Fruit fly (Drosophila melanogaster) whole organism, embryonic: ENCODE results near the gene CG7611.

Experiments used
- Ada2b ChIP-seq: fragments of 200-800 bp; sonication (Bioruptor generic); IDR thresholded peaks from 2 replicates; pipeline ENCODE4 v1.3.6; 2022; ENCODE audit warnings: missing biosample characterization, missing genetic modification characterization
- Aef1 ChIP-seq: fragments of 200-800 bp; sonication (Bioruptor generic); IDR thresholded peaks from 3 replicates; pipeline ENCODE4 v1.3.6; 2022; ENCODE audit warnings: missing biosample characterization, missing genetic modification characterization
- CG1024 ChIP-seq: fragments of 200-800 bp; sonication (Bioruptor generic); IDR thresholded peaks from 2 replicates; pipeline ENCODE4 v1.3.6; 2022; ENCODE audit warnings: missing biosample characterization, missing genetic modification characterization
- CG10462 ChIP-seq: fragments of 200-800 bp; sonication (Bioruptor generic); optimal IDR thresholded peaks from 2 replicates; lab custom pipeline; 2016; ENCODE audit warnings: missing biosample characterization, missing genetic modification characterization
- CG14441 ChIP-seq: fragments of 200-800 bp; sonication (Bioruptor generic); IDR thresholded peaks from 2 replicates; pipeline ENCODE4 v1.3.6; 2022; ENCODE audit warnings: missing biosample characterization, missing genetic modification characterization
- CG15269 ChIP-seq: fragments of 200-800 bp; sonication (Bioruptor generic); optimal IDR thresholded peaks from 2 replicates; lab custom pipeline; 2018; ENCODE audit warnings: missing biosample characterization, mild to moderate bottlenecking, missing genetic modification characterization, moderate library complexity
- CG16815 ChIP-seq: fragments of 200-800 bp; sonication (Bioruptor generic); optimal IDR thresholded peaks from 3 replicates; lab custom pipeline; 2017; ENCODE audit warnings: missing biosample characterization, mild to moderate bottlenecking, missing genetic modification characterization
- CG17802 ChIP-seq: fragments of 200-800 bp; sonication (Bioruptor generic); optimal IDR thresholded peaks from 2 replicates; lab custom pipeline; 2018; ENCODE audit warnings: missing biosample characterization, mild to moderate bottlenecking, missing genetic modification characterization, moderate library complexity
- CG18011 ChIP-seq: fragments of 200-800 bp; sonication (Bioruptor generic); optimal IDR thresholded peaks from 2 replicates; lab custom pipeline; 2017; ENCODE audit warnings: missing biosample characterization, missing genetic modification characterization, mild to moderate bottlenecking, moderate library complexity, missing genotype
- CG18262 ChIP-seq: fragments of 200-800 bp; optimal IDR thresholded peaks from 3 replicates; lab custom pipeline; 2019; ENCODE audit warnings: missing biosample characterization, mild to moderate bottlenecking, missing genetic modification characterization, moderate library complexity
- CG2202 ChIP-seq: fragments of 200-800 bp; sonication (Bioruptor generic); optimal IDR thresholded peaks from 2 replicates; lab custom pipeline; 2018; ENCODE audit warnings: missing biosample characterization, mild to moderate bottlenecking, missing genetic modification characterization
- CG2678 ChIP-seq: fragments of 200-800 bp; sonication (Bioruptor generic); optimal IDR thresholded peaks from 3 replicates; lab custom pipeline; 2019; ENCODE audit warnings: missing biosample characterization, mild to moderate bottlenecking, missing genetic modification characterization, moderate library complexity
- CG2712 ChIP-seq: fragments of 200-800 bp; optimal IDR thresholded peaks from 3 replicates; lab custom pipeline; 2019; ENCODE audit warnings: missing biosample characterization, mild to moderate bottlenecking, missing genetic modification characterization, moderate library complexity
- CG3163 ChIP-seq: fragments of 200-800 bp; sonication (Bioruptor generic); optimal IDR thresholded peaks from 3 replicates; lab custom pipeline; 2016; ENCODE audit warnings: missing biosample characterization, missing genetic modification characterization
- CG4404 ChIP-seq: fragments of 200-800 bp; sonication (Bioruptor generic); IDR thresholded peaks from 2 replicates; pipeline ENCODE4 v1.3.6; 2022; ENCODE audit warnings: missing biosample characterization, missing genetic modification characterization
- CG4617 ChIP-seq: fragments of 200-800 bp; sonication (Bioruptor generic); optimal IDR thresholded peaks from 3 replicates; lab custom pipeline; 2016; ENCODE audit warnings: missing biosample characterization, missing genetic modification characterization, borderline replicate concordance
- CG6175 ChIP-seq: fragments of 200-800 bp; sonication (Bioruptor generic); IDR thresholded peaks from 3 replicates; pipeline ENCODE4 v1.3.6; 2022; ENCODE audit warnings: missing biosample characterization, missing genetic modification characterization
- CG6272 ChIP-seq: fragments of 200-800 bp; sonication (Bioruptor generic); IDR thresholded peaks from 2 replicates; pipeline ENCODE4 v1.3.6; 2022; ENCODE audit warnings: missing biosample characterization, missing genetic modification characterization
- CG7271 ChIP-seq: fragments of 200-800 bp; sonication (Bioruptor generic); optimal IDR thresholded peaks from 2 replicates; lab custom pipeline; 2018; ENCODE audit warnings: missing biosample characterization, mild to moderate bottlenecking, missing genetic modification characterization, moderate library complexity
- CG7745 ChIP-seq: fragments of 200-800 bp; sonication (Bioruptor generic); optimal IDR thresholded peaks from 2 replicates; lab custom pipeline; 2018; ENCODE audit warnings: missing biosample characterization, mild to moderate bottlenecking, missing genetic modification characterization, moderate library complexity
- CG8089 ChIP-seq: fragments of 200-800 bp; sonication (Bioruptor generic); optimal IDR thresholded peaks from 3 replicates; lab custom pipeline; 2016; ENCODE audit warnings: missing biosample characterization, missing genetic modification characterization
- CG9876 ChIP-seq: fragments of 200-800 bp; sonication (Bioruptor generic); optimal IDR thresholded peaks from 2 replicates; lab custom pipeline; 2016; ENCODE audit warnings: missing biosample characterization, missing genetic modification characterization
- CHES-1-like ChIP-seq: fragments of 200-800 bp; sonication (Bioruptor generic); optimal IDR thresholded peaks from 2 replicates; lab custom pipeline; 2016; ENCODE audit warnings: missing biosample characterization, missing genetic modification characterization
- CTCF ChIP-seq: fragments of 200-800 bp; sonication (Bioruptor generic); optimal IDR thresholded peaks from 2 replicates; lab custom pipeline; 2017; ENCODE audit warnings: missing biosample characterization, mild to moderate bottlenecking, missing genetic modification characterization, moderate library complexity
- Dfd ChIP-seq, 2 experiments: fragments of >200 bp; optimal IDR thresholded peaks; 2 replicates each; lab custom pipeline; 2017; ENCODE audit warnings: missing biosample characterization in 2 of 2, missing genetic modification characterization in 2 of 2
- Dip3 ChIP-seq: fragments of 200-800 bp; sonication (Bioruptor generic); optimal IDR thresholded peaks from 3 replicates; lab custom pipeline; 2016; ENCODE audit warnings: missing biosample characterization, missing genetic modification characterization
- Ets97D ChIP-seq: fragments of 200-800 bp; sonication (Bioruptor generic); optimal IDR thresholded peaks from 3 replicates; lab custom pipeline; 2016; ENCODE audit warnings: missing biosample characterization, missing genetic modification characterization
- Fer1 ChIP-seq: fragments of 200-800 bp; sonication (Bioruptor generic); optimal IDR thresholded peaks from 2 replicates; lab custom pipeline; 2017; ENCODE audit warnings: missing biosample characterization, mild to moderate bottlenecking, missing genetic modification characterization
- Meics ChIP-seq: fragments of 200-800 bp; sonication (Bioruptor generic); optimal IDR thresholded peaks from 2 replicates; lab custom pipeline; 2017; ENCODE audit warnings: missing biosample characterization, mild to moderate bottlenecking, missing genetic modification characterization
- Poxn ChIP-seq: fragments of 200-800 bp; sonication (Bioruptor generic); IDR thresholded peaks from 2 replicates; pipeline ENCODE4 v1.3.6; 2022; ENCODE audit warnings: missing biosample characterization, missing genetic modification characterization
- Side ChIP-seq: fragments of 200-800 bp; sonication (Bioruptor generic); optimal IDR thresholded peaks from 2 replicates; lab custom pipeline; 2016; ENCODE audit warnings: missing biosample characterization, missing genetic modification characterization
- Stat92E ChIP-seq, 3 experiments: fragments of >200 bp in 2 of 3; fragments of 200-800 bp in 1 of 3; sonication (Bioruptor generic) in 1 of 3; optimal IDR thresholded peaks; 2 replicates each; lab custom pipeline; 2017 to 2019; ENCODE audit warnings: missing biosample characterization in 3 of 3, missing genetic modification characterization in 3 of 3, mild to moderate bottlenecking in 1 of 3, moderate library complexity in 1 of 3
- az2 ChIP-seq: fragments of 200-800 bp; sonication (Bioruptor generic); optimal IDR thresholded peaks from 3 replicates; lab custom pipeline; 2016; ENCODE audit warnings: missing biosample characterization, missing genetic modification characterization
- br ChIP-seq: fragments of >200 bp; optimal IDR thresholded peaks from 2 replicates; lab custom pipeline; 2017
- cato ChIP-seq: fragments of 200-800 bp; sonication (Bioruptor generic); optimal IDR thresholded peaks from 2 replicates; lab custom pipeline; 2016; ENCODE audit warnings: missing biosample characterization, missing genetic modification characterization, borderline replicate concordance
- da ChIP-seq: fragments of 200-800 bp; sonication (Bioruptor generic); optimal IDR thresholded peaks from 2 replicates; lab custom pipeline; 2016; ENCODE audit warnings: missing biosample characterization, missing genetic modification characterization
- dimm ChIP-seq: fragments of 200-800 bp; sonication (Bioruptor generic); IDR thresholded peaks from 2 replicates; pipeline ENCODE4 v1.3.6; 2022; ENCODE audit warnings: missing biosample characterization, missing genetic modification characterization
- dpn ChIP-seq, 2 experiments: fragments of 200-800 bp; sonication (Bioruptor generic); optimal IDR thresholded peaks; 3 replicates each; lab custom pipeline; 2016; ENCODE audit warnings: missing biosample characterization in 2 of 2, missing genetic modification characterization in 2 of 2
- ems ChIP-seq: fragments of 200-800 bp; sonication (Bioruptor generic); optimal IDR thresholded peaks from 3 replicates; lab custom pipeline; 2016; ENCODE audit warnings: missing biosample characterization, missing genetic modification characterization
- fd102C ChIP-seq: fragments of 200-800 bp; sonication (Bioruptor generic); optimal IDR thresholded peaks from 2 replicates; lab custom pipeline; 2018; ENCODE audit warnings: missing biosample characterization, mild to moderate bottlenecking, missing genetic modification characterization, moderate library complexity
- gce ChIP-seq: fragments of 200-800 bp; sonication (Bioruptor generic); IDR thresholded peaks from 3 replicates; pipeline ENCODE4 v1.3.6; 2022; ENCODE audit warnings: missing biosample characterization, missing genetic modification characterization
- gsb-n ChIP-seq: fragments of 200-800 bp; sonication (Bioruptor generic); optimal IDR thresholded peaks from 3 replicates; lab custom pipeline; 2018; ENCODE audit warnings: missing biosample characterization, mild to moderate bottlenecking, missing genetic modification characterization
- gt ChIP-seq: fragments of 200-800 bp; sonication (Bioruptor generic); IDR thresholded peaks from 2 replicates; pipeline ENCODE4 v1.3.6; 2022; ENCODE audit warnings: missing biosample characterization, missing genetic modification characterization
- hkb ChIP-seq, 2 experiments: fragments of 200-800 bp in 1 of 2; fragments of >200 bp in 1 of 2; sonication (Bioruptor generic) in 1 of 2; IDR thresholded peaks in 1 of 2; optimal IDR thresholded peaks in 1 of 2; 2 replicates each; pipeline versions ENCODE4 v1.3.6 to Lab custom; 2017 to 2022; ENCODE audit warnings: missing biosample characterization in 1 of 2, missing genetic modification characterization in 1 of 2
- lbe ChIP-seq: fragments of 200-800 bp; sonication (Bioruptor generic); optimal IDR thresholded peaks from 2 replicates; lab custom pipeline; 2016; ENCODE audit warnings: missing biosample characterization, mild to moderate bottlenecking, missing genetic modification characterization
- lmd ChIP-seq: fragments of 200-800 bp; sonication (Bioruptor generic); IDR thresholded peaks from 2 replicates; pipeline ENCODE4 v1.3.6; 2022; ENCODE audit warnings: missing biosample characterization, missing genetic modification characterization
- luna ChIP-seq: fragments of 200-800 bp; sonication (Bioruptor generic); optimal IDR thresholded peaks from 2 replicates; lab custom pipeline; 2016; ENCODE audit warnings: missing biosample characterization, missing genetic modification characterization
- mirr ChIP-seq: fragments of 200-800 bp; sonication (Bioruptor generic); optimal IDR thresholded peaks from 3 replicates; lab custom pipeline; 2018; ENCODE audit warnings: missing biosample characterization, mild to moderate bottlenecking, missing genetic modification characterization
- pho ChIP-seq: fragments of 200-800 bp; sonication (Bioruptor generic); optimal IDR thresholded peaks from 2 replicates; lab custom pipeline; 2016; ENCODE audit warnings: missing biosample characterization, missing genetic modification characterization
- sens ChIP-seq: fragments of 200-800 bp; sonication (Bioruptor generic); peaks from one replicate; lab custom pipeline; 2016; ENCODE audit warnings: missing biosample characterization, missing genetic modification characterization
- tup ChIP-seq: fragments of 200-800 bp; sonication (Bioruptor generic); optimal IDR thresholded peaks from 2 replicates; lab custom pipeline; 2016; ENCODE audit warnings: missing biosample characterization, mild to moderate bottlenecking, missing genetic modification characterization, moderate library complexity
- usp ChIP-seq: fragments of >200 bp; optimal IDR thresholded peaks from 2 replicates; lab custom pipeline; 2017; ENCODE audit warnings: missing biosample characterization, missing genetic modification characterization
- wor ChIP-seq: fragments of 200-800 bp; sonication (Bioruptor generic); IDR thresholded peaks from 2 replicates; pipeline ENCODE4 v1.3.6; 2022; ENCODE audit warnings: missing biosample characterization, missing genetic modification characterization

The CG7611 gene

dm6 chr3L:21479636-21480035 is 43.4 kb upstream of the CG7611 start (continued):
- no peak for TF ChIP-seq CG15269
- TF ChIP-seq CG18011 (GFP tag; lab: Kevin White, UChicago) = no peak
- peak; percentile 63 for TF ChIP-seq CG3163
- no peak for TF ChIP-seq Poxn (GFP tag; lab: Robert Waterston, UW)
- no peak for TF ChIP-seq usp
- TF ChIP-seq Dip3 (GFP tag; lab: Kevin White, UChicago) = no peak
- TF ChIP-seq CG16815 = no peak
- TF ChIP-seq dimm (GFP tag; lab: Robert Waterston, UW) = no peak
- TF ChIP-seq CG9876 (GFP tag; lab: Kevin White, UChicago) = no peak
- TF ChIP-seq gsb-n = peak; percentile 36
- TF ChIP-seq CG2202 (tag; lab: Kevin White, UChicago) = peak; percentile 25
- no peak for TF ChIP-seq pho (GFP tag; lab: Kevin White, UChicago)
- TF ChIP-seq lmd (GFP tag; lab: Robert Waterston, UW) = no peak
- no peak for TF ChIP-seq CG10462 (GFP tag; lab: Kevin White, UChicago)
- TF ChIP-seq az2 (GFP tag; lab: Kevin White, UChicago) = no peak
- no peak for TF ChIP-seq CG17802 (tag; lab: Kevin White, UChicago)
- peak in 1 of 2 experiments; percentile 3 for TF ChIP-seq dpn (GFP tag; optimal IDR thresholded peaks at IDR 0.05; lab: Kevin White, UChicago)
- TF ChIP-seq wor (GFP tag; lab: Robert Waterston, UW) = no peak
- no peak for TF ChIP-seq Fer1 (GFP tag; lab: Kevin White, UChicago)
- TF ChIP-seq fd102C = no peak
- TF ChIP-seq CG7271 (tag; lab: Kevin White, UChicago) = peak; percentile 35
- no peak for TF ChIP-seq cato
- no peak for TF ChIP-seq da (GFP tag; lab: Kevin White, UChicago)
- TF ChIP-seq CG1024 (GFP tag; lab: Robert Waterston, UW) = peak; percentile 63; the same call in 1 of the 2 replicates
- TF ChIP-seq tup (GFP tag; lab: Kevin White, UChicago) = no peak
- TF ChIP-seq Ada2b (GFP tag; lab: Robert Waterston, UW) = no peak
- no peak for TF ChIP-seq mirr (GFP tag; lab: Kevin White, UChicago)
- peak; percentile 43 for TF ChIP-seq CG8089 (GFP tag; lab: Kevin White, UChicago)
- peak; percentile 57; the same call in 2 of the 3 replicates for TF ChIP-seq CG6175 (GFP tag; lab: Robert Waterston, UW)
- peak; percentile 68; the same call in 2 of the 3 replicates for TF ChIP-seq gce (GFP tag; lab: Robert Waterston, UW)
- TF ChIP-seq CG7745 (tag; lab: Kevin White, UChicago) = no peak
- TF ChIP-seq CTCF (GFP tag; lab: Kevin White, UChicago) = no peak
- peak; percentile 35 for TF ChIP-seq Meics (GFP tag; lab: Kevin White, UChicago)
- TF ChIP-seq CG18262 (tag; lab: Kevin White, UChicago) = peak; percentile 19
- no peak for TF ChIP-seq CG4617 (GFP tag; lab: Kevin White, UChicago)
- TF ChIP-seq hkb (optimal IDR thresholded peaks at IDR 0.05; lab: Kevin White, UChicago) = no peak
- TF ChIP-seq hkb (GFP tag; IDR thresholded peaks at IDR 0.05; lab: Robert Waterston, UW) = peak; percentile 75
- no peak for TF ChIP-seq CG14441 (GFP tag; lab: Robert Waterston, UW)
- no peak for TF ChIP-seq Stat92E (GFP tag; optimal IDR thresholded peaks at IDR 0.05; lab: Kevin White, UChicago)
- TF ChIP-seq br = no peak
- TF ChIP-seq ems (GFP tag; lab: Kevin White, UChicago) = no peak
- peak; percentile 4 for TF ChIP-seq CG2712 (tag; lab: Kevin White, UChicago)
- no peak for TF ChIP-seq luna (GFP tag; lab: Kevin White, UChicago)
- peak; percentile 97 for TF ChIP-seq Ets97D (GFP tag; lab: Kevin White, UChicago)
- TF ChIP-seq Dfd (GFP tag; optimal IDR thresholded peaks at IDR 0.05; lab: Kevin White, UChicago) = no peak
- TF ChIP-seq CG4404 (GFP tag; lab: Robert Waterston, UW) = no peak
- no peak for TF ChIP-seq gt (GFP tag; lab: Robert Waterston, UW)
- peak; percentile 1 for TF ChIP-seq Side (GFP tag; lab: Kevin White, UChicago)
- TF ChIP-seq CHES-1-like (GFP tag; lab: Kevin White, UChicago) = no peak
- TF ChIP-seq CG6272 (GFP tag; lab: Robert Waterston, UW) = no peak
- peak; percentile 90 for TF ChIP-seq sens (GFP tag; lab: Kevin White, UChicago)
- TF ChIP-seq Aef1 = no peak
- TF ChIP-seq CG2678 (tag; lab: Kevin White, UChicago) = no peak
- no peak for TF ChIP-seq lbe (GFP tag; lab: Kevin White, UChicago)
